Worm (Caenorhabditis elegans) whole organism, late embryonic: ENCODE results near the gene R01H2.4.

ENCODE experiments used
- ceh-14 ChIP-seq: sonication (generic microtip); optimal IDR thresholded peaks from 2 replicates; lab custom pipeline; 2016; ENCODE audit warnings: missing genotype, missing genetic modification characterization, missing compliant biosample characterization
- pag-3 ChIP-seq: sonication (generic microtip); optimal IDR thresholded peaks from 2 replicates; lab custom pipeline; 2016; ENCODE audit warnings: missing compliant biosample characterization, missing genetic modification characterization, borderline replicate concordance
- tbx-2 ChIP-seq: sonication (generic microtip); optimal IDR thresholded peaks from 2 replicates; lab custom pipeline; 2016; ENCODE audit warnings: missing genetic modification characterization, missing compliant biosample characterization
- unc-86 ChIP-seq: sonication (generic microtip); optimal IDR thresholded peaks from 2 replicates; lab custom pipeline; 2016; ENCODE audit warnings: missing genetic modification characterization, missing compliant biosample characterization

- TF ChIP-seq unc-86, result no peak
- no peak for TF ChIP-seq pag-3 (tag; lab: Kevin White, UChicago)
- TF ChIP-seq tbx-2 (tag; lab: Kevin White, UChicago), result no peak
- no peak for TF ChIP-seq ceh-14 (tag; lab: Kevin White, UChicago)
These were observed 43.9 kb upstream of the R01H2.4 start, which contains the start of gene odd-1 for ce11 chrIII:7107965-7108364.
